Worm (Caenorhabditis elegans) whole organism, late embryonic: ENCODE data around the gene R11D1.4.

ENCODE experiments used
- C08G9.2 ChIP-seq: sonication (generic microtip); optimal IDR thresholded peaks from 2 replicates; lab custom pipeline; 2016; ENCODE audit warnings: mild to moderate bottlenecking, missing genetic modification characterization, moderate library complexity, missing compliant biosample characterization
- C38D4.7 ChIP-seq: fragments of 200-800 bp; sonication (Bioruptor generic); optimal IDR thresholded peaks from 2 replicates; lab custom pipeline; 2018; ENCODE audit warnings: mild to moderate bottlenecking, missing genetic modification characterization, moderate library complexity, missing compliant biosample characterization
- ama-1 ChIP-seq: fragments of 150-350 bp; optimal IDR thresholded peaks from 2 replicates; lab custom pipeline; 2014
- ceh-14 ChIP-seq: sonication (generic microtip); optimal IDR thresholded peaks from 2 replicates; lab custom pipeline; 2016; ENCODE audit warnings: missing genotype, missing genetic modification characterization, missing compliant biosample characterization
- ceh-34 ChIP-seq: sonication (generic microtip); optimal IDR thresholded peaks from 2 replicates; lab custom pipeline; 2016; ENCODE audit warnings: mild to moderate bottlenecking, missing genetic modification characterization, missing compliant biosample characterization
- pag-3 ChIP-seq: sonication (generic microtip); optimal IDR thresholded peaks from 2 replicates; lab custom pipeline; 2016; ENCODE audit warnings: missing compliant biosample characterization, missing genetic modification characterization, borderline replicate concordance
- pat-9 ChIP-seq: fragments of 200-800 bp; sonication (Bioruptor generic); optimal IDR thresholded peaks from 2 replicates; lab custom pipeline; 2018; ENCODE audit warnings: mild to moderate bottlenecking, missing genetic modification characterization, moderate library complexity, missing compliant biosample characterization
- pros-1 ChIP-seq: fragments of 150-350 bp; optimal IDR thresholded peaks from 2 replicates; lab custom pipeline; 2014; ENCODE audit warnings: missing biosample characterization, missing genetic modification reagents, missing genetic modification characterization
- tbx-2 ChIP-seq: sonication (generic microtip); optimal IDR thresholded peaks from 2 replicates; lab custom pipeline; 2016; ENCODE audit warnings: missing genetic modification characterization, missing compliant biosample characterization
- unc-55 ChIP-seq: sonication (generic microtip); optimal IDR thresholded peaks from 2 replicates; lab custom pipeline; 2017; ENCODE audit warnings: missing biosample characterization, missing genetic modification reagents, missing genetic modification characterization

- no peak for TF ChIP-seq tbx-2 (tag; lab: Kevin White, UChicago)
- no peak for TF ChIP-seq pat-9
- no peak for TF ChIP-seq ama-1 (lab: Kevin White, UChicago)
- no peak for TF ChIP-seq C08G9.2
- TF ChIP-seq ceh-14 (tag; lab: Kevin White, UChicago): no peak
- TF ChIP-seq ceh-34 (tag; lab: Kevin White, UChicago): no peak
- TF ChIP-seq unc-55 (GFP tag; lab: Kevin White, UChicago): no peak
- TF ChIP-seq C38D4.7 (GFP tag; lab: Kevin White, UChicago): no peak
- no peak for TF ChIP-seq pag-3
- TF ChIP-seq pros-1 (tag; lab: Kevin White, UChicago): no peak
Observed at ce11 chrV:12697364-12697901, 16.6 kb downstream of the R11D1.4 start, which contains the start of gene istr-1.
